Worm (Caenorhabditis elegans) whole organism, late embryonic: Measurements from ENCODE around the gene irld-29.

ENCODE experiments used
- ceh-14 ChIP-seq: sonication (generic microtip); optimal IDR thresholded peaks from 2 replicates; lab custom pipeline; 2016; ENCODE audit warnings: missing genotype, missing genetic modification characterization, missing compliant biosample characterization
- odd-2 ChIP-seq: sonication (generic microtip); optimal IDR thresholded peaks from 2 replicates; lab custom pipeline; 2017; ENCODE audit warnings: antibody characterized with exemption, mild to moderate bottlenecking, missing genetic modification characterization, missing compliant biosample characterization

DNA sequence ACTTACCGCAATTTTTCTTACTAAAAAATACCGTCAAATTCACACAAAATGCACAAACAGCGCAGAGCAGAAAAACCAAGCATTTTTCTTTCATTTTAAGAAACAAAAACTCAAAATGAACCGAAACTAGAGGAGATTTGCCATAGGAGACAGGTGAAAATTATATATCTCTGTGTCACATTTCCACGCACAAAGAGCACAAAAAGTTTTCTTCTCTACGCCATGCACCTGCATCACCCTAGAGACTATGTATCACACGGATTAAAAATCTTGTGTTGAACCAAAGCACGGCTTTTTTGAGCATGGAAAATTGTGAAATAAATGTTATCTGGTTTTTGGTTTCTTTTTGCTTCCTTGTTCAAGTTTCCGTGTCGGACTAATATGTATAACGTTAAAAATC is 34.7 kb downstream of the irld-29 start, which contains the start of gene irld-15:
- TF ChIP-seq odd-2 (tag; lab: Kevin White, UChicago), result no peak
- no peak for TF ChIP-seq ceh-14 (tag; lab: Kevin White, UChicago)
